Worm (Caenorhabditis elegans) whole organism, L4 larva: ENCODE data around the gene C24A3.9.

Experiments used
- F37D6.2 ChIP-seq: sonication (generic microtip); optimal IDR thresholded peaks from 2 replicates; lab custom pipeline; 2016; ENCODE audit warnings: mild to moderate bottlenecking, missing genetic modification characterization, missing compliant biosample characterization
- F44E2.7 ChIP-seq: fragments of 200-800 bp; sonication (Bioruptor generic); IDR thresholded peaks from 2 replicates; pipeline ENCODE4 v2.1.2; 2022; ENCODE audit warnings: missing genetic modification characterization, missing compliant biosample characterization
- F49E8.2 ChIP-seq: sonication (generic microtip); optimal IDR thresholded peaks from 2 replicates; lab custom pipeline; 2016; ENCODE audit warnings: missing compliant biosample characterization, mild to moderate bottlenecking, missing genetic modification characterization, borderline replicate concordance
- R02D3.7 ChIP-seq: fragments of 150-350 bp; sonication (generic microtip); optimal IDR thresholded peaks from 3 replicates; lab custom pipeline; 2014; ENCODE audit warnings: missing biosample characterization, missing genetic modification characterization
- T20F7.1 ChIP-seq: fragments of 200-800 bp; sonication (Bioruptor generic); optimal IDR thresholded peaks from 2 replicates; lab custom pipeline; 2018; ENCODE audit warnings: mild to moderate bottlenecking, missing genetic modification characterization, missing compliant biosample characterization
- T26A8.4 ChIP-seq: fragments of 200-800 bp; sonication (Bioruptor generic); IDR thresholded peaks from 2 replicates; pipeline ENCODE4 v1.3.6; 2022; ENCODE audit warnings: missing genetic modification characterization, missing compliant biosample characterization
- Y105C5A.15 ChIP-seq: fragments of 200-800 bp; sonication (Bioruptor generic); IDR thresholded peaks from 2 replicates; pipeline ENCODE4 v1.3.6; 2022; ENCODE audit warnings: missing genetic modification characterization, missing compliant biosample characterization
- Y5F2A.4 ChIP-seq: fragments of 200-800 bp; sonication (Bioruptor generic); optimal IDR thresholded peaks from 2 replicates; lab custom pipeline; 2018; ENCODE audit warnings: mild to moderate bottlenecking, missing genetic modification characterization, missing compliant biosample characterization
- Y75B8A.6 ChIP-seq: fragments of 200-800 bp; sonication (Bioruptor generic); IDR thresholded peaks from 2 replicates; pipeline ENCODE4 v1.3.6; 2022; ENCODE audit warnings: missing genetic modification reagents, missing genetic modification characterization, missing compliant biosample characterization
- ZK337.2 ChIP-seq: fragments of 200-800 bp; sonication (Bioruptor generic); IDR thresholded peaks from 2 replicates; pipeline ENCODE4 v1.3.6; 2022; ENCODE audit warnings: missing genetic modification reagents, missing genetic modification characterization, missing compliant biosample characterization
- aha-1 ChIP-seq: fragments of 150-350 bp; peaks from one replicate; lab custom pipeline; 2014; ENCODE audit warnings: missing biosample characterization, missing genetic modification characterization
- aly-2 ChIP-seq: sonication (generic microtip); optimal IDR thresholded peaks from 2 replicates; lab custom pipeline; 2018; ENCODE audit warnings: missing biosample characterization, missing genetic modification characterization
- ama-1 ChIP-seq: fragments of 150-350 bp; optimal IDR thresholded peaks from 2 replicates; lab custom pipeline; 2014; ENCODE audit warnings: inconsistent platforms, mixed read lengths
- arid-1 ChIP-seq: fragments of 200-800 bp; sonication (Bioruptor generic); conservative IDR thresholded peaks from 2 replicates; pipeline ENCODE4 v1.3.6; 2022; ENCODE audit warnings: missing genetic modification reagents, missing genetic modification characterization, missing compliant biosample characterization
- ceh-20 ChIP-seq: fragments of 200-800 bp; sonication (Bioruptor generic); IDR thresholded peaks from 2 replicates; pipeline ENCODE4 v1.3.6; 2022; ENCODE audit warnings: missing genetic modification reagents, missing genetic modification characterization, missing compliant biosample characterization
- ceh-32 ChIP-seq: sonication (generic microtip); optimal IDR thresholded peaks from 2 replicates; lab custom pipeline; 2016; ENCODE audit warnings: mild to moderate bottlenecking, missing genetic modification characterization, missing compliant biosample characterization; ENCODE audit not compliant: poor library complexity
- ceh-44 ChIP-seq: fragments of 200-800 bp; sonication (Bioruptor generic); IDR thresholded peaks from 2 replicates; pipeline ENCODE4 v1.3.6; 2022; ENCODE audit warnings: missing genetic modification reagents, missing genetic modification characterization, missing compliant biosample characterization
- ceh-62 ChIP-seq: sonication (generic microtip); optimal IDR thresholded peaks from 2 replicates; lab custom pipeline; 2017; ENCODE audit warnings: missing biosample characterization, missing genetic modification characterization
- ces-1 ChIP-seq: fragments of 150-350 bp; sonication (generic microtip); optimal IDR thresholded peaks from 4 replicates; lab custom pipeline; 2014; ENCODE audit warnings: missing biosample characterization, missing genetic modification reagents, missing genetic modification characterization
- cey-2 ChIP-seq: sonication (generic microtip); optimal IDR thresholded peaks from 3 replicates; lab custom pipeline; 2017; ENCODE audit warnings: missing genetic modification characterization, mild to moderate bottlenecking, missing compliant biosample characterization, antibody characterized with exemption, borderline replicate concordance; ENCODE audit not compliant: insufficient read depth
- daf-16 ChIP-seq, 3 experiments: sonication (generic microtip); optimal IDR thresholded peaks; 2 replicates each; lab custom pipeline; 2016 to 2017; ENCODE audit warnings: missing genetic modification characterization in 3 of 3, missing genetic modification reagents in 3 of 3, mild to moderate bottlenecking in 2 of 3, missing compliant biosample characterization in 2 of 3, missing biosample characterization in 1 of 3, moderate library complexity in 1 of 3
- daf-8 ChIP-seq: fragments of 200-800 bp; sonication (Bioruptor generic); IDR thresholded peaks from 2 replicates; pipeline ENCODE4 v1.3.6; 2022; ENCODE audit warnings: missing genetic modification characterization, missing compliant biosample characterization
- dmd-6 ChIP-seq: fragments of 200-800 bp; sonication (Bioruptor generic); IDR thresholded peaks from 2 replicates; pipeline ENCODE4 v1.3.6; 2022; ENCODE audit warnings: missing genetic modification reagents, missing genetic modification characterization, missing compliant biosample characterization
- dpl-1 ChIP-seq: fragments of 150-350 bp; optimal IDR thresholded peaks from 2 replicates; lab custom pipeline; 2014; ENCODE audit warnings: missing biosample characterization, missing genetic modification reagents, missing genetic modification characterization
- duxl-1 ChIP-seq: sonication (generic microtip); optimal IDR thresholded peaks from 2 replicates; lab custom pipeline; 2016; ENCODE audit warnings: mild to moderate bottlenecking, missing genetic modification characterization, moderate library complexity, missing compliant biosample characterization; ENCODE audit not compliant: poor library complexity
- dve-1 ChIP-seq: sonication (generic microtip); optimal IDR thresholded peaks from 2 replicates; lab custom pipeline; 2017; ENCODE audit warnings: antibody characterized with exemption, mild to moderate bottlenecking, missing genetic modification characterization, missing compliant biosample characterization; ENCODE audit not compliant: insufficient read depth
- hmg-1.1 ChIP-seq: fragments of 200-800 bp; sonication (Bioruptor generic); IDR thresholded peaks from 2 replicates; pipeline ENCODE4 v1.3.6; 2022; ENCODE audit warnings: missing genetic modification reagents, missing genetic modification characterization, missing compliant biosample characterization
- lim-7 ChIP-seq: fragments of 200-800 bp; sonication (Bioruptor generic); IDR thresholded peaks from 2 replicates; pipeline ENCODE4 v1.3.6; 2022; ENCODE audit warnings: missing genetic modification characterization, missing compliant biosample characterization
- lin-15B ChIP-seq: fragments of 150-350 bp; sonication (generic microtip); optimal IDR thresholded peaks from 3 replicates; lab custom pipeline; 2014; ENCODE audit warnings: missing biosample characterization, missing genetic modification characterization
- lsy-2 ChIP-seq, 2 experiments: fragments of 150-350 bp in 1 of 2; sonication (generic microtip) in 1 of 2; optimal IDR thresholded peaks; 2 replicates each; lab custom pipeline; 2014 to 2017; ENCODE audit warnings: missing biosample characterization in 2 of 2, missing genetic modification characterization in 2 of 2
- mdl-1 ChIP-seq, 2 experiments: fragments of 150-350 bp in 1 of 2; sonication (generic microtip) in 1 of 2; optimal IDR thresholded peaks; 2 replicates each; lab custom pipeline; 2014 to 2017; ENCODE audit warnings: missing biosample characterization in 2 of 2, missing genetic modification characterization in 2 of 2
- mep-1 ChIP-seq: fragments of 150-350 bp; sonication (generic microtip); optimal IDR thresholded peaks from 3 replicates; lab custom pipeline; 2014; ENCODE audit warnings: missing biosample characterization, missing genetic modification characterization
- nhr-10 ChIP-seq: fragments of 150-350 bp; optimal IDR thresholded peaks from 2 replicates; lab custom pipeline; 2014; ENCODE audit warnings: missing biosample characterization, missing genetic modification characterization
- nhr-25 ChIP-seq: sonication (generic microtip); optimal IDR thresholded peaks from 2 replicates; lab custom pipeline; 2017; ENCODE audit warnings: missing genetic modification characterization, mild to moderate bottlenecking, missing compliant biosample characterization, antibody characterized with exemption, moderate library complexity, borderline replicate concordance; ENCODE audit not compliant: insufficient read depth
- nhr-42 ChIP-seq: fragments of 200-800 bp; sonication (Bioruptor generic); IDR thresholded peaks from 2 replicates; pipeline ENCODE4 v1.3.6; 2022; ENCODE audit warnings: missing genetic modification characterization, missing compliant biosample characterization
- pha-4 ChIP-seq, 2 experiments: fragments of 150-350 bp in 1 of 2; fragments of 200-800 bp in 1 of 2; sonication (Bioruptor generic) in 1 of 2; IDR thresholded peaks in 1 of 2; optimal IDR thresholded peaks in 1 of 2; 2 replicates each; pipeline versions ENCODE4 v1.3.6 to Lab custom; 2014 to 2022; ENCODE audit warnings: missing genetic modification characterization in 2 of 2, missing genetic modification reagents in 2 of 2, missing biosample characterization in 1 of 2, missing compliant biosample characterization in 1 of 2
- set-16 ChIP-seq: fragments of 200-800 bp; sonication (Bioruptor generic); IDR thresholded peaks from 2 replicates; pipeline ENCODE4 v1.3.6; 2022; ENCODE audit warnings: missing genetic modification reagents, missing genetic modification characterization, missing compliant biosample characterization
- spr-1 ChIP-seq: sonication (generic microtip); optimal IDR thresholded peaks from 2 replicates; lab custom pipeline; 2016; ENCODE audit warnings: mild to moderate bottlenecking, missing genetic modification characterization, missing compliant biosample characterization
- tag-97 ChIP-seq: fragments of 200-800 bp; sonication (Bioruptor generic); IDR thresholded peaks from 2 replicates; pipeline ENCODE4 v1.3.6; 2022; ENCODE audit warnings: missing genetic modification characterization, missing compliant biosample characterization
- tra-1 ChIP-seq: fragments of 200-800 bp; sonication (Bioruptor generic); IDR thresholded peaks from 2 replicates; pipeline ENCODE4 v1.3.6; 2022; ENCODE audit warnings: missing genetic modification reagents, missing genetic modification characterization, missing compliant biosample characterization
- unc-39 ChIP-seq: sonication (generic microtip); optimal IDR thresholded peaks from 2 replicates; lab custom pipeline; 2017; ENCODE audit warnings: missing biosample characterization, missing genetic modification characterization
- unc-62 ChIP-seq, 3 experiments: fragments of 150-350 bp in 1 of 3; sonication (generic microtip); optimal IDR thresholded peaks in 2 of 3; peaks in 1 of 3; 1 replicate in 1 of 3; 2 replicates in 2 of 3; lab custom pipeline; 2014 to 2017; ENCODE audit warnings: missing biosample characterization in 3 of 3, missing genetic modification characterization in 3 of 3, missing genetic modification reagents in 3 of 3, missing genotype in 1 of 3
- vab-7 ChIP-seq: fragments of 200-800 bp; sonication (Bioruptor generic); IDR thresholded peaks from 2 replicates; pipeline ENCODE4 v1.3.6; 2022; ENCODE audit warnings: missing genetic modification reagents, missing genetic modification characterization, missing compliant biosample characterization
- zag-1 ChIP-seq: fragments of 150-350 bp; optimal IDR thresholded peaks from 2 replicates; lab custom pipeline; 2014; ENCODE audit warnings: missing biosample characterization, missing genetic modification characterization

Gene C24A3.9

DNA sequence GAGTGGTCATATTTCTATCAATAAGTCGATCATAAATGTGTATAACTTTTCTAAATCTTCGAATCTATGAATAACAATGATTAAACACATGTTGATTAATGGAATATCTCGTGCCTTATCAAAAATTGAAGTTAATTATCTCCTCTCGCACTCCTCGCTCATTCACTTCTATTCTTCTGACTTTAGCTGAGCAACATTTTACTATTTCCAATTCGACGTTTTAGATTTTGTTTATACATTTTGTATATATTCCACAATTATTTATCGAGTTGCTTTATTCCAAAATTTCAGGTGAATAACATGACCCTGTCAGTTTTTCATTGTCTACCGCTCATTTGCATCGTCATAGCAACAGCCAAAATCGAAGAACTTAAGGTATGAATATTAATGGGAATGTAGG is 17.0 kb upstream of the C24A3.9 start, which contains the start of gene T25B6.3:
TSS of gene T25B6.3 (plus strand) at position 301 of the 400 bp plus-strand sequence.
- TF ChIP-seq arid-1 (GFP tag; lab: Robert Waterston, UW), result no peak
- peak; percentile 34 for TF ChIP-seq aha-1 (tag; lab: Kevin White, UChicago)

DNA sequence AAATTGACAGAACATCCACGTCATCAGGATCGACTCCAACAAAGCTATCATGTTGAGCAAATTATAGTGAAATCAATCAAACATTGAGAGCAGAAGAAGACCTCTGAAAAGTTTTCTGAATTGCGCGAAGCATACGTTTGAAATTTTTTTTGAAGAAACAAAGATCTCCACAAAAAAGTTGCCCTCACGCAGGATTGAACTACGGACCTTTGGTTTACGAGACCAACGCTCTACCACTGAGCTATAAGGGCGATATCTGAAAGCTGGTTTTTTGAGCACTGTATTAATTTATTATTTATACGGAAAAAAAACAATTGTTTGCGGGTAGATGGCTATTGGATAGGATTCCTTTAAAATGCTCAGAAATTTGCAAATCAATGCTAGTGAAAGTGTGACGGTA is 15.2 kb upstream of the C24A3.9 start:
- no peak for TF ChIP-seq lsy-2 (tag; optimal IDR thresholded peaks at IDR 0.05; lab: Kevin White, UChicago)
- no peak for TF ChIP-seq mep-1 (tag; lab: Kevin White, UChicago)
- no peak for TF ChIP-seq aly-2 (tag; lab: Kevin White, UChicago)
- no peak for TF ChIP-seq daf-8 (GFP tag; lab: Robert Waterston, UW)

DNA sequence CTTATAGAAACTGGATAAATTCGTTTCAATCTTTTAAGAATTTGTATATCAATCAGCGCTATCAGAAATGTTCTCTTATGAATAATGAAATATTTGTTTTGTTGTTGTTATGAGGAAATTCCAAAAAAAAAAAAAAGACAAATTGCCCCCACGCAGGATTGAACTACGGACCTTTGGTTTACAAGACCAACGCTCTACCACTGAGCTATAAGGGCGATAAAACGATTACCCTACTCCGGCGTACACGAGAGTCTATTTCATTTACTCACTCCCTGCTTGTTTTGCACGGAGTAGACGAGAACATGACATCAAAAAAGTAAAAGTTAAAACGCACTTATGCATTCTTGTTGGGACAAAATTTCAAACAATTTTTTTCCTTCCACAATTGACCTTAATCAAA is 14.0 kb upstream of the C24A3.9 start:
- TF ChIP-seq aha-1 (tag; lab: Kevin White, UChicago) (peak; percentile 95), duxl-1 (tag; lab: Kevin White, UChicago) (no peak), F49E8.2 (tag; lab: Kevin White, UChicago) (peak; percentile 71), zag-1 (tag; lab: Kevin White, UChicago) (no peak), daf-16 (GFP tag; optimal IDR thresholded peaks at IDR 0.05; lab: Kevin White, UChicago) (peak; percentile 27 to 84), daf-16 (tag; optimal IDR thresholded peaks at IDR 0.05; lab: Kevin White, UChicago) (peak; percentile 60), tag-97 (no peak), dve-1 (tag; lab: Kevin White, UChicago) (no peak), lim-7 (GFP tag; lab: Robert Waterston, UW) (no peak; the same call in none of the 2 replicates), T26A8.4 (no peak; the same call in 1 of the 2 replicates), lin-15B (tag; lab: Kevin White, UChicago) (no peak), lsy-2 (tag; optimal IDR thresholded peaks at IDR 0.05; lab: Kevin White, UChicago) (no peak), ceh-62 (no peak), mdl-1 (tag; optimal IDR thresholded peaks at IDR 0.05; lab: Kevin White, UChicago) (no peak), daf-8 (GFP tag; lab: Robert Waterston, UW) (no peak), ceh-44 (GFP tag; lab: Robert Waterston, UW) (peak; percentile 76), R02D3.7 (no peak), ZK337.2 (GFP tag; lab: Robert Waterston, UW) (no peak), nhr-25 (tag; lab: Kevin White, UChicago) (no peak), tra-1 (GFP tag; lab: Robert Waterston, UW) (peak; percentile 90), pha-4 (GFP tag; IDR thresholded peaks at IDR 0.05; lab: Robert Waterston, UW) (peak; percentile 92), pha-4 (tag; optimal IDR thresholded peaks at IDR 0.05; lab: Kevin White, UChicago) (no peak), ama-1 (no peak), cey-2 (no peak), unc-39 (tag; lab: Kevin White, UChicago) (no peak), vab-7 (GFP tag; lab: Robert Waterston, UW) (peak; percentile 84), aly-2 (tag; lab: Kevin White, UChicago) (no peak), F37D6.2 (tag; lab: Kevin White, UChicago) (peak; percentile 4), unc-62 (GFP tag; optimal IDR thresholded peaks at IDR 0.05 in 1 of 2; lab: Kevin White, UChicago) (no peak), unc-62 (tag; optimal IDR thresholded peaks at IDR 0.05; lab: Kevin White, UChicago) (no peak), Y105C5A.15 (GFP tag; lab: Robert Waterston, UW) (no peak), Y75B8A.6 (GFP tag; lab: Robert Waterston, UW) (peak; percentile 81; the same call in 1 of the 2 replicates), dmd-6 (GFP tag; lab: Robert Waterston, UW) (peak; percentile 54), Y5F2A.4 (GFP tag; lab: Kevin White, UChicago) (peak; percentile 34), dpl-1 (GFP tag; lab: Kevin White, UChicago) (no peak), ceh-32 (no peak), hmg-1.1 (GFP tag; lab: Robert Waterston, UW) (peak; percentile 68), ces-1 (GFP tag; lab: Kevin White, UChicago) (no peak), spr-1 (tag; lab: Kevin White, UChicago) (peak; percentile 68), nhr-42 (GFP tag; lab: Robert Waterston, UW) (no peak; the same call in 1 of the 2 replicates), set-16 (GFP tag; lab: Robert Waterston, UW) (no peak), nhr-10 (tag; lab: Kevin White, UChicago) (no peak), F44E2.7 (GFP tag; lab: Robert Waterston, UW) (peak; percentile 94), T20F7.1 (GFP tag; lab: Kevin White, UChicago) (no peak), ceh-20 (GFP tag; lab: Robert Waterston, UW) (peak; percentile 18; the same call in 1 of the 2 replicates)
